Worm (Caenorhabditis elegans) whole organism, L1 larva: ENCODE results near the gene C28D4.18.

Experiments
- C16A3.4 ChIP-seq: fragments of 150-350 bp; optimal IDR thresholded peaks from 2 replicates; lab custom pipeline; 2014; ENCODE audit warnings: missing biosample characterization, missing genetic modification characterization
- C34B4.2 ChIP-seq: sonication (generic microtip); optimal IDR thresholded peaks from 2 replicates; lab custom pipeline; 2017; ENCODE audit warnings: mild to moderate bottlenecking, missing genetic modification characterization, missing compliant biosample characterization
- Y116A8C.19 ChIP-seq: sonication (generic microtip); optimal IDR thresholded peaks from 2 replicates; lab custom pipeline; 2016; ENCODE audit warnings: missing compliant biosample characterization, missing genetic modification characterization, borderline replicate concordance
- ama-1 ChIP-seq: fragments of 150-350 bp; optimal IDR thresholded peaks from 2 replicates; lab custom pipeline; 2014
- ceh-63 ChIP-seq: fragments of 200-800 bp; sonication (Bioruptor generic); optimal IDR thresholded peaks from 2 replicates; lab custom pipeline; 2018; ENCODE audit warnings: mild to moderate bottlenecking, missing genetic modification characterization, missing compliant biosample characterization
- ceh-82 ChIP-seq, 3 experiments: fragments of 150-350 bp in 1 of 3; sonication (generic microtip) in 2 of 3; optimal IDR thresholded peaks; 2 replicates each; lab custom pipeline; 2014 to 2017; ENCODE audit warnings: missing biosample characterization in 3 of 3, missing genetic modification characterization in 3 of 3
- dsc-1 ChIP-seq: sonication (generic microtip); optimal IDR thresholded peaks from 2 replicates; lab custom pipeline; 2016; ENCODE audit warnings: mild to moderate bottlenecking, missing genetic modification characterization, missing compliant biosample characterization
- efl-1 ChIP-seq, 4 experiments: fragments of 150-350 bp; optimal IDR thresholded peaks in 3 of 4; peaks in 1 of 4; 1 replicate in 1 of 4; 2 replicates in 3 of 4; lab custom pipeline; 2014; ENCODE audit warnings: missing biosample characterization in 2 of 4, missing genetic modification characterization in 2 of 4, missing genetic modification reagents in 2 of 4
- efl-3 ChIP-seq: fragments of 200-800 bp; sonication (Bioruptor generic); optimal IDR thresholded peaks from 2 replicates; lab custom pipeline; 2018; ENCODE audit warnings: mild to moderate bottlenecking, missing genetic modification characterization, missing compliant biosample characterization
- egl-13 ChIP-seq: sonication (generic microtip); optimal IDR thresholded peaks from 2 replicates; lab custom pipeline; 2016; ENCODE audit warnings: missing genotype, missing genetic modification reagents, missing genetic modification characterization, missing compliant biosample characterization
- elt-2 ChIP-seq: sonication (generic microtip); optimal IDR thresholded peaks from 2 replicates; lab custom pipeline; 2016; ENCODE audit warnings: missing genetic modification characterization, mild to moderate bottlenecking, inconsistent platforms, missing compliant biosample characterization, missing genetic modification reagents
- ets-5 ChIP-seq: fragments of 200-800 bp; sonication (Bioruptor generic); IDR thresholded peaks from 2 replicates; pipeline ENCODE4 v1.3.6; 2022; ENCODE audit warnings: missing genetic modification characterization, missing compliant biosample characterization
- fkh-8 ChIP-seq: sonication (generic microtip); optimal IDR thresholded peaks from 2 replicates; lab custom pipeline; 2016; ENCODE audit warnings: mild to moderate bottlenecking, missing genetic modification characterization, missing compliant biosample characterization
- grh-1 ChIP-seq: fragments of 200-800 bp; sonication (Bioruptor generic); IDR thresholded peaks from 2 replicates; pipeline ENCODE4 v1.3.6; 2022; ENCODE audit warnings: missing genetic modification reagents, missing genetic modification characterization, missing compliant biosample characterization
- hlh-17 ChIP-seq: fragments of 200-800 bp; sonication (Bioruptor generic); optimal IDR thresholded peaks from 2 replicates; lab custom pipeline; 2018; ENCODE audit warnings: missing genetic modification characterization, mild to moderate bottlenecking, missing compliant biosample characterization, moderate library complexity, borderline replicate concordance
- lin-14 ChIP-seq: fragments of 200-800 bp; sonication (Bioruptor generic); optimal IDR thresholded peaks from 2 replicates; lab custom pipeline; 2018; ENCODE audit warnings: mild to moderate bottlenecking, missing genetic modification characterization, moderate library complexity, missing compliant biosample characterization
- lin-15B ChIP-seq: fragments of 150-350 bp; sonication (generic microtip); optimal IDR thresholded peaks from 3 replicates; lab custom pipeline; 2014; ENCODE audit warnings: missing biosample characterization, missing genetic modification characterization
- lin-35 ChIP-seq, 2 experiments: fragments of 150-350 bp; optimal IDR thresholded peaks; 2 replicates each; lab custom pipeline; 2014; ENCODE audit warnings: missing biosample characterization in 2 of 2, missing genetic modification characterization in 2 of 2, missing genetic modification reagents in 2 of 2
- lin-39 ChIP-seq: fragments of 150-350 bp; optimal IDR thresholded peaks from 2 replicates; lab custom pipeline; 2014; ENCODE audit warnings: missing biosample characterization, missing genetic modification reagents, missing genetic modification characterization
- lsy-2 ChIP-seq, 2 experiments: fragments of 150-350 bp; optimal IDR thresholded peaks; 2 replicates each; lab custom pipeline; 2014; ENCODE audit warnings: missing biosample characterization in 2 of 2, missing genetic modification characterization in 2 of 2
- mab-9 ChIP-seq: fragments of 200-800 bp; sonication (Bioruptor generic); IDR thresholded peaks from 2 replicates; pipeline ENCODE4 v1.3.6; 2022; ENCODE audit warnings: missing genetic modification reagents, missing genetic modification characterization, missing compliant biosample characterization
- nhr-12 ChIP-seq: sonication (generic microtip); optimal IDR thresholded peaks from 2 replicates; lab custom pipeline; 2017; ENCODE audit warnings: missing biosample characterization, missing genetic modification characterization
- nhr-19 ChIP-seq: fragments of 200-800 bp; sonication (Bioruptor generic); conservative IDR thresholded peaks from 2 replicates; pipeline ENCODE4 v1.3.6; 2022; ENCODE audit warnings: missing genetic modification characterization, missing compliant biosample characterization
- nhr-20 ChIP-seq: sonication (generic microtip); optimal IDR thresholded peaks from 2 replicates; lab custom pipeline; 2016; ENCODE audit warnings: mild to moderate bottlenecking, missing genetic modification characterization, missing compliant biosample characterization
- nhr-28 ChIP-seq: fragments of 150-350 bp; optimal IDR thresholded peaks from 2 replicates; lab custom pipeline; 2014; ENCODE audit warnings: missing biosample characterization, missing genetic modification characterization
- nhr-71 ChIP-seq: sonication (generic microtip); optimal IDR thresholded peaks from 2 replicates; lab custom pipeline; 2016; ENCODE audit warnings: mild to moderate bottlenecking, missing genetic modification characterization, moderate library complexity, missing compliant biosample characterization
- nhr-84 ChIP-seq: sonication (generic microtip); optimal IDR thresholded peaks from 2 replicates; lab custom pipeline; 2017; ENCODE audit warnings: missing biosample characterization, missing genetic modification characterization
- nhr-85 ChIP-seq: sonication (generic microtip); peaks from one replicate; lab custom pipeline; 2016; ENCODE audit warnings: missing genetic modification characterization, inconsistent platforms, missing compliant biosample characterization
- pag-3 ChIP-seq: sonication (generic microtip); optimal IDR thresholded peaks from 2 replicates; lab custom pipeline; 2017; ENCODE audit warnings: missing genetic modification characterization, mild to moderate bottlenecking, missing compliant biosample characterization, antibody characterized with exemption, borderline replicate concordance; ENCODE audit not compliant: insufficient read depth
- pax-3 ChIP-seq: fragments of 200-800 bp; sonication (Bioruptor generic); optimal IDR thresholded peaks from 2 replicates; lab custom pipeline; 2018; ENCODE audit warnings: mild to moderate bottlenecking, missing genetic modification characterization, moderate library complexity, missing compliant biosample characterization
- rnt-1 ChIP-seq: sonication (generic microtip); optimal IDR thresholded peaks from 2 replicates; lab custom pipeline; 2016; ENCODE audit warnings: mild to moderate bottlenecking, missing genetic modification characterization, moderate library complexity, missing compliant biosample characterization
- sox-4 ChIP-seq: sonication (generic microtip); optimal IDR thresholded peaks from 2 replicates; lab custom pipeline; 2016; ENCODE audit warnings: missing genetic modification characterization, missing compliant biosample characterization
- sptf-1 ChIP-seq: fragments of 150-350 bp; optimal IDR thresholded peaks from 2 replicates; lab custom pipeline; 2014; ENCODE audit warnings: missing biosample characterization, missing genetic modification characterization
- tbx-2 ChIP-seq: sonication (generic microtip); optimal IDR thresholded peaks from 2 replicates; lab custom pipeline; 2016; ENCODE audit warnings: missing genetic modification characterization, missing compliant biosample characterization
- tlp-1 ChIP-seq: fragments of 150-350 bp; optimal IDR thresholded peaks from 2 replicates; lab custom pipeline; 2014; ENCODE audit warnings: missing biosample characterization, missing genetic modification characterization
- unc-30 ChIP-seq: sonication (generic microtip); optimal IDR thresholded peaks from 2 replicates; lab custom pipeline; 2017; ENCODE audit warnings: missing biosample characterization, missing genetic modification characterization
- unc-86 ChIP-seq: sonication (generic microtip); optimal IDR thresholded peaks from 2 replicates; lab custom pipeline; 2016; ENCODE audit warnings: missing genetic modification characterization, missing compliant biosample characterization
- vab-15 ChIP-seq: sonication (generic microtip); optimal IDR thresholded peaks from 2 replicates; lab custom pipeline; 2017; ENCODE audit warnings: missing genotype, mild to moderate bottlenecking, missing genetic modification characterization, missing compliant biosample characterization
- zag-1 ChIP-seq: fragments of 150-350 bp; optimal IDR thresholded peaks from 2 replicates; lab custom pipeline; 2014; ENCODE audit warnings: missing biosample characterization, missing genetic modification characterization

Gene C28D4.18

ce11 chrIV:9757425-9757740 is 32.3 kb downstream of the C28D4.18 start, which contains the start of gene nhr-97:
nhr-97 (plus strand) TSS chrIV:9757641.
- TF ChIP-seq lsy-2 (tag; optimal IDR thresholded peaks at IDR 0.05; lab: Kevin White, UChicago) = no peak
- TF ChIP-seq nhr-12 (tag; lab: Kevin White, UChicago) = no peak
- TF ChIP-seq unc-30 (tag; lab: Kevin White, UChicago) = no peak
- TF ChIP-seq lin-15B (tag; lab: Kevin White, UChicago) = no peak
- no peak for TF ChIP-seq sox-4 (tag; lab: Kevin White, UChicago)
- no peak for TF ChIP-seq vab-15
- TF ChIP-seq egl-13 (tag; lab: Kevin White, UChicago) = no peak
- TF ChIP-seq sptf-1 (tag; lab: Kevin White, UChicago) = no peak
- TF ChIP-seq C34B4.2 (tag; lab: Kevin White, UChicago) = no peak

DNA sequence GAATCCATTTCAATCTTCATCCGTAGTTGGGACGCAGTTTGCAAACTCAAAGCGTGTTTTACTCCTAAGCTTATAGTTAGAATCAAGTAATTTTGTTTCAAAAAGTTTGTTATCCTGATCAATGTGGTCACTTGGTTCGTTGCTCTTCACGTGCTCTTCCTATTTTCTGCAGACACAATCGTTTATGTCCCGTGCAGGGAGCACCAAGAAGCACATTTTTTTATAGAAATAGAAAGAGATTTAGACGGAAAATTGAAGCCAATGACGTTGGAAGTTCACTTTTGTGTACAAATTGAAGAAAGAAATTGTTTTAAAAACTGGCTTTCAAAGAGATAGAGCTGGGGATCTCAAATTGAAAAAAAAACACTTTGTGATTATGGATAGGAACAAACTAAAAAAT is 36.7 kb downstream of the C28D4.18 start:
- TF ChIP-seq dsc-1 (tag; lab: Kevin White, UChicago) (peak; percentile 15), grh-1 (GFP tag; lab: Robert Waterston, UW) (no peak), fkh-8 (tag; lab: Kevin White, UChicago) (peak; percentile 4), lin-14 (GFP tag; lab: Kevin White, UChicago) (peak; percentile 59), nhr-71 (peak; percentile 55), zag-1 (tag; lab: Kevin White, UChicago) (no peak), unc-86 (tag; lab: Kevin White, UChicago) (no peak), pag-3 (no peak), nhr-20 (tag; lab: Kevin White, UChicago) (peak; percentile 28), lin-35 (GFP tag; optimal IDR thresholded peaks at IDR 0.05; lab: Kevin White, UChicago) (no peak), ceh-82 (tag; optimal IDR thresholded peaks at IDR 0.05; lab: Kevin White, UChicago) (no peak), nhr-85 (tag; lab: Kevin White, UChicago) (no peak), sox-4 (tag; lab: Kevin White, UChicago) (no peak), unc-30 (tag; lab: Kevin White, UChicago) (no peak), C16A3.4 (no peak), rnt-1 (peak; percentile 29), nhr-19 (peak; percentile 35; the same call in 1 of the 2 replicates)
- TF ChIP-seq, all 84 proteins: peak for 7

- TF ChIP-seq ets-5 (GFP tag; lab: Robert Waterston, UW) (no peak), tlp-1 (tag; lab: Kevin White, UChicago) (peak; percentile 87), efl-1 (optimal IDR thresholded peaks at IDR 0.05; lab: Kevin White, UChicago) (no peak), efl-1 (GFP tag; optimal IDR thresholded peaks at IDR 0.05 in 1 of 2; lab: Kevin White, UChicago) (peak in 1 of 2 experiments; percentile 90), tbx-2 (no peak), elt-2 (tag; lab: Kevin White, UChicago) (peak; percentile 81), ceh-63 (no peak), lin-14 (GFP tag; lab: Kevin White, UChicago) (no peak)
- TF ChIP-seq, all 84 proteins: peak for 3
Measured at ce11 chrIV:9762667-9763173, 37.6 kb downstream of the C28D4.18 start.

- no peak for TF ChIP-seq mab-9
- no peak for TF ChIP-seq nhr-84 (tag; lab: Kevin White, UChicago)
- no peak for TF ChIP-seq ets-5 (GFP tag; lab: Robert Waterston, UW)
- TF ChIP-seq efl-1 (optimal IDR thresholded peaks at IDR 0.05; lab: Kevin White, UChicago) = no peak
- no peak for TF ChIP-seq efl-1 (GFP tag; optimal IDR thresholded peaks at IDR 0.05 in 1 of 2; lab: Kevin White, UChicago)
- TF ChIP-seq dsc-1 (tag; lab: Kevin White, UChicago) = no peak
- TF ChIP-seq efl-3 (GFP tag; lab: Kevin White, UChicago) = no peak
- TF ChIP-seq lin-39 (tag; lab: Kevin White, UChicago) = no peak
- TF ChIP-seq hlh-17 (GFP tag; lab: Kevin White, UChicago) = no peak
- no peak for TF ChIP-seq nhr-12 (tag; lab: Kevin White, UChicago)
- TF ChIP-seq unc-30 (tag; lab: Kevin White, UChicago) = no peak
- TF ChIP-seq Y116A8C.19 (tag; lab: Kevin White, UChicago) = no peak
- no peak for TF ChIP-seq nhr-28 (tag; lab: Kevin White, UChicago)
- TF ChIP-seq ama-1 = no peak
- TF ChIP-seq elt-2 (tag; lab: Kevin White, UChicago) = no peak
- TF ChIP-seq nhr-85 (tag; lab: Kevin White, UChicago) = no peak
- TF ChIP-seq pax-3 = no peak
- TF ChIP-seq, all 84 proteins: peak for 0
Measured at ce11 chrIV:9766250-9766649, 41.2 kb downstream of the C28D4.18 start, which contains the start of gene ssp-36. ssp-36 (minus strand) TSS chrIV:9766350.
